Worm (Caenorhabditis elegans) whole organism, young adult: Measurements from ENCODE around the gene T07A5.1.

Experiments used
- B0035.1 ChIP-seq: sonication (generic microtip); optimal IDR thresholded peaks from 2 replicates; lab custom pipeline; 2016; ENCODE audit warnings: missing genetic modification characterization, mild to moderate bottlenecking, missing compliant biosample characterization, missing genotype, missing genetic modification reagents
- B0261.1 ChIP-seq: sonication (generic microtip); optimal IDR thresholded peaks from 2 replicates; lab custom pipeline; 2016; ENCODE audit warnings: mild to moderate bottlenecking, missing genetic modification characterization, moderate library complexity, missing compliant biosample characterization
- B0336.3 ChIP-seq: fragments of 200-800 bp; sonication (Bioruptor generic); IDR thresholded peaks from 2 replicates; pipeline ENCODE4 v1.3.6; 2022; ENCODE audit warnings: missing genetic modification characterization, missing compliant biosample characterization
- F49E8.2 ChIP-seq: sonication (generic microtip); optimal IDR thresholded peaks from 3 replicates; lab custom pipeline; 2017; ENCODE audit warnings: missing genetic modification characterization, mild to moderate bottlenecking, missing compliant biosample characterization, antibody characterized with exemption, moderate library complexity; ENCODE audit not compliant: insufficient read depth
- F52B5.7 ChIP-seq: sonication (generic microtip); optimal IDR thresholded peaks from 2 replicates; lab custom pipeline; 2016; ENCODE audit warnings: mild to moderate bottlenecking, missing genetic modification characterization, missing compliant biosample characterization
- K12H6.12 ChIP-seq: fragments of 200-800 bp; sonication (Bioruptor generic); optimal IDR thresholded peaks from 2 replicates; lab custom pipeline; 2018; ENCODE audit warnings: mild to moderate bottlenecking, missing genetic modification characterization, missing compliant biosample characterization
- T07F8.4 ChIP-seq: sonication (generic microtip); optimal IDR thresholded peaks from 2 replicates; lab custom pipeline; 2016; ENCODE audit warnings: mild to moderate bottlenecking, missing genetic modification characterization, moderate library complexity, missing compliant biosample characterization
- Y53G8AR.9 ChIP-seq: fragments of 200-800 bp; sonication (Bioruptor generic); conservative IDR thresholded peaks from 2 replicates; pipeline ENCODE4 v1.3.6; 2022; ENCODE audit warnings: missing genetic modification reagents, missing genetic modification characterization, missing compliant biosample characterization
- Y95B8A.8 ChIP-seq: fragments of 200-800 bp; sonication (Bioruptor generic); IDR thresholded peaks from 2 replicates; pipeline ENCODE4 v1.3.6; 2022; ENCODE audit warnings: missing genetic modification reagents, missing genetic modification characterization, missing compliant biosample characterization
- ZK185.1 ChIP-seq: sonication (generic microtip); optimal IDR thresholded peaks from 2 replicates; lab custom pipeline; 2016; ENCODE audit warnings: mild to moderate bottlenecking, missing genetic modification characterization, missing compliant biosample characterization; ENCODE audit not compliant: poor library complexity, severe bottlenecking
- attf-5 ChIP-seq: fragments of 200-800 bp; sonication (Bioruptor generic); optimal IDR thresholded peaks from 2 replicates; lab custom pipeline; 2018; ENCODE audit warnings: mild to moderate bottlenecking, missing genetic modification characterization, missing compliant biosample characterization
- cebp-1 ChIP-seq, 2 experiments: fragments of 200-800 bp in 1 of 2; sonication (Bioruptor generic) in 1 of 2; sonication (generic microtip) in 1 of 2; IDR thresholded peaks in 1 of 2; optimal IDR thresholded peaks in 1 of 2; 2 replicates each; pipeline versions ENCODE4 v1.3.6 to Lab custom; 2017 to 2022; ENCODE audit warnings: missing compliant biosample characterization in 2 of 2, missing genetic modification characterization in 2 of 2, mild to moderate bottlenecking in 1 of 2, missing genetic modification reagents in 1 of 2, moderate library complexity in 1 of 2
- cebp-2 ChIP-seq: fragments of 200-800 bp; sonication (Bioruptor generic); IDR thresholded peaks from 2 replicates; pipeline ENCODE4 v1.3.6; 2022; ENCODE audit warnings: missing genetic modification characterization, missing compliant biosample characterization
- ceh-27 ChIP-seq: fragments of 200-800 bp; sonication (Bioruptor generic); optimal IDR thresholded peaks from 2 replicates; lab custom pipeline; 2018; ENCODE audit warnings: mild to moderate bottlenecking, missing genetic modification characterization, moderate library complexity, missing compliant biosample characterization
- dpl-1 ChIP-seq: fragments of 150-350 bp; optimal IDR thresholded peaks from 2 replicates; lab custom pipeline; 2014; ENCODE audit warnings: missing biosample characterization, missing genetic modification reagents, missing genetic modification characterization
- egl-44 ChIP-seq: fragments of 200-800 bp; sonication (Bioruptor generic); IDR thresholded peaks from 2 replicates; pipeline ENCODE4 v1.3.6; 2022; ENCODE audit warnings: missing genetic modification reagents, missing genetic modification characterization, missing compliant biosample characterization
- egrh-3 ChIP-seq: fragments of 200-800 bp; sonication (Bioruptor generic); IDR thresholded peaks from 2 replicates; pipeline ENCODE4 v1.3.6; 2022; ENCODE audit warnings: missing genetic modification reagents, missing genetic modification characterization, missing compliant biosample characterization
- ets-4 ChIP-seq: fragments of 200-800 bp; sonication (Bioruptor generic); optimal IDR thresholded peaks from 2 replicates; lab custom pipeline; 2018; ENCODE audit warnings: mild to moderate bottlenecking, missing genetic modification characterization, missing compliant biosample characterization
- fkh-3 ChIP-seq: sonication (generic microtip); optimal IDR thresholded peaks from 2 replicates; lab custom pipeline; 2016; ENCODE audit warnings: mild to moderate bottlenecking, missing genetic modification characterization, missing compliant biosample characterization
- gei-17 ChIP-seq: fragments of 200-800 bp; sonication (Bioruptor generic); optimal IDR thresholded peaks from 2 replicates; lab custom pipeline; 2018; ENCODE audit warnings: mild to moderate bottlenecking, missing genetic modification characterization, missing compliant biosample characterization
- him-1 ChIP-seq: sonication (generic microtip); optimal IDR thresholded peaks from 2 replicates; lab custom pipeline; 2016; ENCODE audit warnings: missing genotype, missing genetic modification reagents, missing genetic modification characterization, missing compliant biosample characterization
- hmg-1.2 ChIP-seq: fragments of 200-800 bp; sonication (Bioruptor generic); IDR thresholded peaks from 2 replicates; pipeline ENCODE4 v1.3.6; 2022; ENCODE audit warnings: missing genetic modification reagents, missing genetic modification characterization, missing compliant biosample characterization
- hrde-1 ChIP-seq: sonication (generic microtip); optimal IDR thresholded peaks from 2 replicates; lab custom pipeline; 2016; ENCODE audit warnings: missing genetic modification characterization, mild to moderate bottlenecking, missing compliant biosample characterization, moderate library complexity, missing genotype, missing genetic modification reagents, borderline replicate concordance
- hsf-1 ChIP-seq: fragments of 200-800 bp; sonication (Bioruptor generic); IDR thresholded peaks from 2 replicates; pipeline ENCODE4 v1.3.6; 2022; ENCODE audit warnings: missing genetic modification reagents, missing genetic modification characterization, missing compliant biosample characterization
- lag-1 ChIP-seq: fragments of 200-800 bp; sonication (Bioruptor generic); IDR thresholded peaks from 2 replicates; pipeline ENCODE4 v1.3.6; 2022; ENCODE audit warnings: missing genetic modification reagents, missing genetic modification characterization, missing compliant biosample characterization
- let-607 ChIP-seq, 2 experiments: fragments of 200-800 bp in 1 of 2; sonication (Bioruptor generic) in 1 of 2; sonication (generic microtip) in 1 of 2; optimal IDR thresholded peaks; 2 replicates each; lab custom pipeline; 2016 to 2018; ENCODE audit warnings: mild to moderate bottlenecking in 2 of 2, missing compliant biosample characterization in 2 of 2, missing genetic modification characterization in 2 of 2, moderate library complexity in 2 of 2, missing genotype in 1 of 2
- lin-35 ChIP-seq, 3 experiments: fragments of 150-350 bp in 2 of 3; sonication (generic microtip) in 1 of 3; optimal IDR thresholded peaks; 2 replicates each; lab custom pipeline; 2014 to 2018; ENCODE audit warnings: missing biosample characterization in 3 of 3, missing genetic modification characterization in 3 of 3, missing genetic modification reagents in 3 of 3
- lin-40 ChIP-seq: sonication (generic microtip); optimal IDR thresholded peaks from 2 replicates; lab custom pipeline; 2016; ENCODE audit warnings: missing genetic modification characterization, mild to moderate bottlenecking, missing compliant biosample characterization, missing genotype, missing genetic modification reagents
- lir-1 ChIP-seq: fragments of 200-800 bp; sonication (Bioruptor generic); conservative IDR thresholded peaks from 2 replicates; pipeline ENCODE4 v1.3.6; 2022; ENCODE audit warnings: missing genetic modification reagents, missing genetic modification characterization, missing compliant biosample characterization
- lsl-1 ChIP-seq: fragments of 200-800 bp; sonication (Bioruptor generic); optimal IDR thresholded peaks from 2 replicates; lab custom pipeline; 2018; ENCODE audit warnings: mild to moderate bottlenecking, missing genetic modification characterization, moderate library complexity, missing compliant biosample characterization
- mcd-1 ChIP-seq: fragments of 200-800 bp; sonication (Bioruptor generic); IDR thresholded peaks from 2 replicates; pipeline ENCODE4 v1.3.6; 2022; ENCODE audit warnings: missing genetic modification reagents, missing genetic modification characterization, missing compliant biosample characterization
- nfyb-1 ChIP-seq: fragments of 200-800 bp; sonication (Bioruptor generic); IDR thresholded peaks from 2 replicates; pipeline ENCODE4 v1.3.6; 2022; ENCODE audit warnings: missing genetic modification reagents, missing genetic modification characterization, missing compliant biosample characterization
- nhr-90 ChIP-seq: sonication (generic microtip); optimal IDR thresholded peaks from 2 replicates; lab custom pipeline; 2016; ENCODE audit warnings: missing genotype, mild to moderate bottlenecking, missing genetic modification characterization, missing compliant biosample characterization
- pha-4 ChIP-seq: fragments of 150-350 bp; sonication (generic microtip); optimal IDR thresholded peaks from 2 replicates; lab custom pipeline; 2014; ENCODE audit warnings: missing biosample characterization, missing genetic modification reagents, missing genetic modification characterization
- snpc-4 ChIP-seq, 5 experiments: fragments of 150-350 bp in 1 of 5; sonication (generic microtip) in 4 of 5; optimal IDR thresholded peaks; 2 replicates each; lab custom pipeline; 2014 to 2018; ENCODE audit warnings: missing genetic modification characterization in 5 of 5, missing biosample characterization in 3 of 5, antibody characterized with exemption in 2 of 5, mild to moderate bottlenecking in 2 of 5, missing compliant biosample characterization in 2 of 5, missing genotype in 2 of 5, moderate library complexity in 2 of 5, missing genetic modification reagents in 1 of 5
- tlf-1 ChIP-seq: fragments of 200-800 bp; sonication (Bioruptor generic); optimal IDR thresholded peaks from 2 replicates; lab custom pipeline; 2018; ENCODE audit warnings: mild to moderate bottlenecking, missing genetic modification characterization, missing compliant biosample characterization
- zfh-2 ChIP-seq: fragments of 200-800 bp; sonication (Bioruptor generic); conservative IDR thresholded peaks from 2 replicates; pipeline ENCODE4 v1.3.6; 2022; ENCODE audit warnings: missing genetic modification reagents, missing genetic modification characterization, missing compliant biosample characterization
- ztf-22 ChIP-seq: fragments of 200-800 bp; sonication (Bioruptor generic); optimal IDR thresholded peaks from 2 replicates; lab custom pipeline; 2018; ENCODE audit warnings: mild to moderate bottlenecking, missing genetic modification characterization, moderate library complexity, missing compliant biosample characterization
- ztf-26 ChIP-seq: sonication (generic microtip); optimal IDR thresholded peaks from 2 replicates; lab custom pipeline; 2017; ENCODE audit warnings: missing genetic modification characterization, missing compliant biosample characterization
- ztf-3 ChIP-seq: fragments of 200-800 bp; sonication (Bioruptor generic); optimal IDR thresholded peaks from 2 replicates; lab custom pipeline; 2018; ENCODE audit warnings: mild to moderate bottlenecking, missing genetic modification characterization, missing compliant biosample characterization

Gene T07A5.1

DNA sequence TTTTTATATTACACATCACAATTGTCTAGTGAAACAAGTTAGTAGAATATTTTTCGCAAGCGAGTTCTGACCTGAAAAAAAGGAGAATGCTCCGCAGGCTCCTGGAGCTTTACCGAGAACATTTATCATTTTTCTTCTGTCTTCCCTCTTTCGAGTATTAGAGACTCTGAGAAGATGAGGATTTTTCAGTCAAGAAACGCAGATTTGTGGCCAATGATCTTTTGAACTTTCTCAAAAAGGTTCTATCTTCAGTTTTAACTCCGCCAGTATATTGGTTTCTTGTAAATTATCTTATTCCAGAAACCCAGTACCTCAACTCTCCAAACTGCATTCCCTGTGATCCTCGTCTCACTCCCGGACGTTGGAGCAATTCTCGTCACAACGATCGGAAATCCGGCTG, 20.4 kb downstream of the T07A5.1 start, which contains the start of gene K10G9.2:
TSS of gene K10G9.2 (plus strand) at position 301 of the 400 bp plus-strand sequence.
- TF ChIP-seq F49E8.2 (tag; lab: Kevin White, UChicago) (no peak), let-607 (tag; optimal IDR thresholded peaks at IDR 0.05; lab: Kevin White, UChicago) (no peak), tlf-1 (GFP tag; lab: Kevin White, UChicago) (no peak), Y53G8AR.9 (GFP tag; lab: Robert Waterston, UW) (no peak), hrde-1 (tag; lab: Kevin White, UChicago) (no peak), lsl-1 (GFP tag; lab: Kevin White, UChicago) (no peak), fkh-3 (no peak), Y95B8A.8 (GFP tag; lab: Robert Waterston, UW) (no peak), pha-4 (tag; lab: Kevin White, UChicago) (no peak), ets-4 (no peak), dpl-1 (GFP tag; lab: Kevin White, UChicago) (no peak), B0035.1 (tag; lab: Kevin White, UChicago) (no peak), lir-1 (GFP tag; lab: Robert Waterston, UW) (no peak)

DNA sequence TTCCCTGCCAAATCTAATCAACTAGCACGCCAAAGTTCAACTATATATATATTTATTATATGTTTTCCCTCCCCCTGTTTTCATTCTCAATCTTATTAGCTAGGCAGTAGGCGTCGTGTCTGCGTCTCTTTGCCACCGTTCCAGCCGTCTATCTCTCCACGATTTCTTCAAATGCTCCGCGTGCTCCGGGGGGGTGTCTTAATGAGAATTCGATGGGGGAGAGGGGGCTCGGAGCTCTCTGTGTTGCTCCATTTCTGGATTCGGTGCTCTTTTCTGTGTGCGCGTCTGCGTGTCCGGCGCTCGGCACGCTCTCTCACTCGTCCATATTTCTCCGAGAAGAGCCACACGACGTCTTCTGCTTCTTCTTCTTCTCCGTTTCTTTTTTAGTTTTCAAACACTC, 21.8 kb downstream of the T07A5.1 start:
- TF ChIP-seq ceh-27 (GFP tag; lab: Kevin White, UChicago) = peak; percentile 50
- TF ChIP-seq lin-40 (tag; lab: Kevin White, UChicago) = peak; percentile 48
- TF ChIP-seq B0336.3 (GFP tag; lab: Robert Waterston, UW) = no peak
- no peak for TF ChIP-seq fkh-3
- TF ChIP-seq K12H6.12 = peak; percentile 85
- no peak for TF ChIP-seq cebp-1 (GFP tag; IDR thresholded peaks at IDR 0.05; lab: Robert Waterston, UW)
- peak; percentile 64 for TF ChIP-seq cebp-1 (tag; optimal IDR thresholded peaks at IDR 0.05; lab: Kevin White, UChicago)
- peak; percentile 58; the same call in 1 of the 2 replicates for TF ChIP-seq egrh-3 (GFP tag; lab: Robert Waterston, UW)
- TF ChIP-seq nfyb-1 (GFP tag; lab: Robert Waterston, UW) = peak; percentile 34; the same call in 1 of the 2 replicates
- TF ChIP-seq B0261.1 (tag; lab: Kevin White, UChicago) = no peak
- no peak for TF ChIP-seq lag-1
- TF ChIP-seq F52B5.7 (tag; lab: Kevin White, UChicago) = no peak
- TF ChIP-seq mcd-1 (GFP tag; lab: Robert Waterston, UW) = peak; percentile 52
- peak; percentile 49 for TF ChIP-seq hmg-1.2 (GFP tag; lab: Robert Waterston, UW)
- TF ChIP-seq snpc-4 (GFP tag; optimal IDR thresholded peaks at IDR 0.05; lab: Kevin White, UChicago) = no peak
- TF ChIP-seq snpc-4 (tag; optimal IDR thresholded peaks at IDR 0.05; lab: Kevin White, UChicago) = peak in 1 of 4 experiments; percentile 16
- TF ChIP-seq lin-35 (GFP tag; optimal IDR thresholded peaks at IDR 0.05; lab: Kevin White, UChicago) = peak in 1 of 3 experiments; percentile 18
- TF ChIP-seq ztf-22 (GFP tag; lab: Kevin White, UChicago) = peak; percentile 58
- TF ChIP-seq him-1 (tag; lab: Kevin White, UChicago) = no peak
- TF ChIP-seq zfh-2 = peak; percentile 99
- TF ChIP-seq cebp-2 (GFP tag; lab: Robert Waterston, UW) = peak; percentile 64; the same call in 1 of the 2 replicates
- peak; percentile 72 for TF ChIP-seq attf-5 (GFP tag; lab: Kevin White, UChicago)

DNA sequence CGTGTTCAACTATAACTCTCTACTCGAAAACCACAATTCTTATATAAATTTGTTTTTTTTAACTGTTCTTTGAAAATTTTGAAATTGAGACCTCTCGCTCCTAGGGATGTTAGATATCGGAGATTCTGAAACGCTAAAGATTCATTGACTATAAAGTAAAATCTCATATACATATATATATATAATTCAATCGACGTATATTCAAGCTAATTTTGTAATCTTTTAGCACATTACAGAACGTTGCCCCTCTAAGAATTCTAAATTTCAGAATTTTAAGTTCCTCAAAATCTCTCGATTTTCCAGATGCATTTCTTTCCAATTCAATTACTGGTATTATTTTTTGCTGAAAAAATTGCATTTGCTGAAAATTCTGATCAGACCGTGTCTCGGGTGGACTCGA, 27.2 kb downstream of the T07A5.1 start, which contains the start of gene pad-2:
TSS of gene pad-2 (plus strand) at position 301 of the 400 bp plus-strand sequence.
- TF ChIP-seq ztf-3 (GFP tag; lab: Kevin White, UChicago) (no peak), ZK185.1 (no peak), egl-44 (GFP tag; lab: Robert Waterston, UW) (no peak), B0336.3 (GFP tag; lab: Robert Waterston, UW) (no peak), nhr-90 (tag; lab: Kevin White, UChicago) (no peak), gei-17 (no peak), ztf-26 (tag; lab: Kevin White, UChicago) (no peak), hsf-1 (GFP tag; lab: Robert Waterston, UW) (no peak), T07F8.4 (tag; lab: Kevin White, UChicago) (no peak), let-607 (tag; optimal IDR thresholded peaks at IDR 0.05; lab: Kevin White, UChicago) (no peak), hrde-1 (tag; lab: Kevin White, UChicago) (no peak), ceh-27 (GFP tag; lab: Kevin White, UChicago) (no peak), nfyb-1 (GFP tag; lab: Robert Waterston, UW) (no peak)
